Worm (Caenorhabditis elegans): Measurements from ENCODE around the gene gly-1.
"Not testable (repeated sequence)": the region's sequence is repeated elsewhere in the genome, so short reads cannot be mapped to it uniquely, and the experiment has no call there.

The gly-1 gene

DNA sequence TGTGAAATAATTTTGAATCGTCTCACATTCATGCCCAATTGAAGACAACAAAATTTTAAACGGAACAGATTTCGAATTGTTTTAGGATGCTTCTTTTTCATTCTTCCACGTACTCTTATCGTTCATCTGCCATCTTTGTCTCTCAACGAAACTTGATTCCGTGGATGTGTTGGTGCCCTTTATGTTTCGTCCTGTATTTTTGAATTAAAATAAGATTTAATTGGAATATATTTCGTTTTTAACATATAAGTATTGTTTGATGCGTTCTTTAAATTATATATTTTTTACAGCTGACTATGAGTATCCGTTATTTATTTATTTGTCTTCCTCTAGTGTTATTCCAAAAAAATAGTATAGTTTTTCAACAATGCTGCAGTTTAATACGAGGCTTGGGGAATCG lies at the start of gene gly-1:
Gene gly-1, minus strand, starts transcription at position 101 of the 400 bp plus-strand sequence.
- no peak for TF ChIP-seq cog-1 (tag; optimal IDR thresholded peaks at IDR 0.05)
- no peak for TF ChIP-seq ref-1 (GFP tag; conservative IDR thresholded peaks at IDR 0.05)
- TF ChIP-seq tab-1 (GFP tag; IDR thresholded peaks at IDR 0.05), result no peak

DNA sequence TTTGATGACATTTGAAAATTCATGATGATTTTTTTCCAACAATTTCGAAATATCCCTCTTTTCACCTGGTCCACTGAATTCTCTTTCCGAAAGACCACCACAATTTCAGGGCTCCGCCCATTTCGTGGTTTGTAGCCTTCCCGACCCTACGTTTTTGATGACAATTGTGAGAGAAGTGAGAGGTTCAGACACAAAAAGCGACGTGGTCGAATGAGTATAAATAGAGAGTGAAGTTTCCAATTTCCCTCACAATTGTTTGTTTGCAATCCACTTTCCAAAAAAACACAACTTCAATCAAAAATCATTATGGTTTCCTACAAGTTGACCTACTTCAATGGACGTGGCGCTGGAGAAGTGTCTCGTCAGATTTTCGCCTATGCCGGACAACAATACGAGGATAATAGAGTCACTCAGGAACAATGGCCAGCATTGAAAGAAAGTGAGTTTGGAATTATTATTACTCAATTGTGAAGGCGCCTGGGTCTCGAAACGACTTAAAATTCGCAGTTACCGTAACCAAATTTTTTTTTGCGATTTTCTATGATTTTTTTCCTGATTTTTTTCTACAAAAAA lies 48.2 kb upstream of the gly-1 start, which contains the start of gene gst-5:
Gene gst-5, plus strand, starts transcription at position 246 of the 573 bp plus-strand sequence.
- no peak for TF ChIP-seq ztf-29 (GFP tag; IDR thresholded peaks at IDR 0.05)

DNA sequence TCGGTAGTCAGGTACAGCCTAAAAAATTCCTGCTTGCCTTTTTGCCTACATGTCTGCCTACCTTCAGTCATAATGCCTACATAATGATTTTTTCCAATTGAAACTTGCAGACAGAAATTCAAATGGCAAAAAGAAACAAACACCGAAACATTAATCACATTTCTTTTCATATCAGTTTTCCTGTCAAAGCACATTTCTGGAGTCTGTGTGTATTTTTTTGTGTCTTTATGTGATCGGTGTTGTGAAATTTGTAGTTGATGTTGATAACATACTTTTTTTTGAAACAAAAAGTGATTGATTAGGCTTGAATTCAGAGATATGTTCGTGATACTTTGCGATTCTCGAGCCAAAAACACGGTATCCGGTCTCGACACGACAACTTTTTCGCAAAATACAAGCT lies 47.4 kb upstream of the gly-1 start:
- no peak for TF ChIP-seq flt-1 (GFP tag; IDR thresholded peaks at IDR 0.05)
- no peak for TF ChIP-seq ztf-29 (GFP tag; IDR thresholded peaks at IDR 0.05)
- TF ChIP-seq ref-1 (GFP tag; conservative IDR thresholded peaks at IDR 0.05), result no peak
- no peak for TF ChIP-seq klf-2 (GFP tag; conservative IDR thresholded peaks at IDR 0.05)
- TF ChIP-seq tab-1 (GFP tag; IDR thresholded peaks at IDR 0.05), result no peak
- no peak for TF ChIP-seq cog-1 (tag; optimal IDR thresholded peaks at IDR 0.05)
- no peak for TF ChIP-seq med-1 (GFP tag; optimal IDR thresholded peaks at IDR 0.05; ENCODE audit: insufficient read depth)
- TF ChIP-seq T22C8.4 (GFP tag; IDR thresholded peaks at IDR 0.05), result no peak
- no peak for TF ChIP-seq ztf-23 (GFP tag; IDR thresholded peaks at IDR 0.05)

DNA sequence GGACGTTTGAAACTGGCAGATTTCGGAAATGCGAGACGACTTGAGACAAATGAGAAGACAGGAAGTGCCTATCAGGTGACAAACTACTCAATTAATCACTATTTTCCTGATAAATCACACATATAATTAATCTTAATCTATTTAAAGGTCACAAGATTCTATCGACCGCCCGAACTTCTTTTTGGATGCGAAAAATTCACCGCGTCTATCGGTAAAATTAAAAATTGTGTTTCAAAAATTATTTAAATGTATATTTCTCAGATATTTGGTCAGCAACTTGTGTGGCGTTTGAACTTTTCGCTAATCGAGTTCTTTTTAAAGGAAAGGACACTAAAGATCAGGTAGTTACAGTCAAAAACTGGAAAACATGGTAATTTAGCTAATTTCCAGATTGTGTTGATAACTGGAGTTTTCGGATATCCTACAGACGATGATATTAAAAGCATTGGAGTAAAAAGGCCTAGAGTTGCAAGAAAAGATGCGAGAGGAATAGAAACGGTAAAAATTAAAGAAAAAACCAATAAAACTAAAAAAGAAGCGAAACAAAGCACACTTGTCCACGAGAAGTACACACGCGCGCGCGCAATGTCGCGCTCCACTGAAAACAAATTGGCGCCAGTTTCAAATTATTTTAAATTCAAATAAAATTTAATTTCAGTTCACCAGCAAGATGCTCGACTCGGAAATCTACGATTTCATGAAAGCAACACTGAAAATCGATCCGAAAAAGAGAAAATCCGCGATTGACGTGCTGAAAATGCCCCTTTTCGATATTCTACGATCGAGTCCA lies 46.4 kb upstream of the gly-1 start:
- no peak for TF ChIP-seq T22C8.4 (GFP tag; IDR thresholded peaks at IDR 0.05)
- no peak for TF ChIP-seq ref-1 (GFP tag; conservative IDR thresholded peaks at IDR 0.05)
- TF ChIP-seq ztf-23 (GFP tag; IDR thresholded peaks at IDR 0.05), result no peak
- no peak for TF ChIP-seq ztf-29 (GFP tag; IDR thresholded peaks at IDR 0.05)
- no peak for TF ChIP-seq klf-2 (GFP tag; conservative IDR thresholded peaks at IDR 0.05)
- no peak for TF ChIP-seq med-1 (GFP tag; optimal IDR thresholded peaks at IDR 0.05; ENCODE audit: insufficient read depth)
- no peak for TF ChIP-seq flt-1 (GFP tag; IDR thresholded peaks at IDR 0.05)
- TF ChIP-seq cog-1 (tag; optimal IDR thresholded peaks at IDR 0.05), result no peak
- no peak for TF ChIP-seq tab-1 (GFP tag; IDR thresholded peaks at IDR 0.05)

DNA sequence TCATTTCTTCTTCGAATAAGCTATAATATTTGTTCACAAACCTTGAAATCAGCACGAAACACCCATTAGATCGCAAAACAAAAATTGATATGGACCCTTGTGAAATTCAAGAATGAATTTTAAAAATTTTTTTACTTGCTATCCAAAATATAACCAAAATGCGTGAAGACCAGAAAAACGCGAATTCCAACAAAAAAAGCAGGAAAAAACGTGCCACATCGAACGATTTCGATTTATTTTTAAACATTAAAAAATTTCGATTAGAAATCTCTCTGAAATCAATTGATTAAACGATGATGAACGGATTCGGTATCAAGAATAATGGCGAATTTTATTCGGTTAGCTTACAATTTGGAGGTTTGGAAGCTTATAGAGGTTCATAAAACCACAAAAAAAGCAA lies 45.3 kb upstream of the gly-1 start, which contains the start of the genes tceb-3 and gskl-1:
Gene tceb-3, minus strand, starts transcription at position 101 of the 400 bp plus-strand sequence.
Gene gskl-1, plus strand, starts transcription at position 243 of the 400 bp plus-strand sequence.
- TF ChIP-seq klf-2 (GFP tag; conservative IDR thresholded peaks at IDR 0.05), result no peak
- TF ChIP-seq tab-1 (GFP tag; IDR thresholded peaks at IDR 0.05), result no peak
- TF ChIP-seq T22C8.4 (GFP tag; IDR thresholded peaks at IDR 0.05), result no peak
- no peak for TF ChIP-seq med-1 (GFP tag; optimal IDR thresholded peaks at IDR 0.05; ENCODE audit: insufficient read depth)

DNA sequence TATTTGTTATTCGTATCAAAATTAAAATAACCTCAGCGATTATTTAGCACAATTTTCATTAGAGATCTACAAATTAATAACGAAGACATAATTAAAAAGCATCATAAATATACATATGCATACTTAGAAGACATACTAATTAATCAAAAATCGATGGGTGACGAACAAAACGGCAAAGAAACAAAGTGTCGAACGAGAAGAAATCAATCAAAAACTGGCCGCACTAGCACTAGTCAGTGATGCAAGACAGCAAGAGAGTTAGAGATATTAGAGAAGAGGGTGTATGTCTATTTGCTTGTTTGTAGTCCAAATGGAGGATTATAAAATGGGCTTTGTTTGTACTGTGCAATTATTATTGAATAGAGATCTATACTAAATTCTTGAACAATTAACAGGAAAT lies 44.8 kb upstream of the gly-1 start:
- TF ChIP-seq ref-1 (GFP tag; conservative IDR thresholded peaks at IDR 0.05) (no peak), T22C8.4 (GFP tag; IDR thresholded peaks at IDR 0.05) (no peak), tab-1 (GFP tag; IDR thresholded peaks at IDR 0.05) (no peak), cog-1 (tag; optimal IDR thresholded peaks at IDR 0.05) (no peak)

DNA sequence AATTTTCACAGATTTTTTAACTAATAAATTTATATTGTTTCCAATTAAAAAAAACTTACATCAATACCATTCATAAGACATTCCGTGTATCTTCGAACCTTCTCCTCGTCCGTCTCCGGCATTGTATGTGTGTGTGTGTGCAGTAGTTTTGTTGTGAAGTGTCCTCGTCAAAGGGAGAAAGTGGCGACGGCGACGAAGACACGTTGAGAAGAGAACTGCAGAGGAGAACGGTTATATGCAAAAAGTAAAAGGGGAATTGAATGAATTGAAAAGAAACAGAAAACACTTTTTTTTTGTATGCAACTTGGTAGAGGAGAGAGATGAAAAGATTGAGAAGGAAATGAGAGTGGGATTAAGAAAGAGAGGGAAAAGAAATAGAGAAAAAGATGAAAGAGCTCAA lies 43.4 kb upstream of the gly-1 start:
- TF ChIP-seq cog-1 (tag; optimal IDR thresholded peaks at IDR 0.05), result no peak
- TF ChIP-seq T22C8.4 (GFP tag; IDR thresholded peaks at IDR 0.05), result no peak
- TF ChIP-seq ztf-29 (GFP tag; IDR thresholded peaks at IDR 0.05), result no peak
- TF ChIP-seq ztf-23 (GFP tag; IDR thresholded peaks at IDR 0.05), result no peak
- no peak for TF ChIP-seq klf-2 (GFP tag; conservative IDR thresholded peaks at IDR 0.05)
- no peak for TF ChIP-seq flt-1 (GFP tag; IDR thresholded peaks at IDR 0.05)
- no peak for TF ChIP-seq tab-1 (GFP tag; IDR thresholded peaks at IDR 0.05)
- no peak for TF ChIP-seq med-1 (GFP tag; optimal IDR thresholded peaks at IDR 0.05; ENCODE audit: insufficient read depth)
- TF ChIP-seq ref-1 (GFP tag; conservative IDR thresholded peaks at IDR 0.05), result no peak

DNA sequence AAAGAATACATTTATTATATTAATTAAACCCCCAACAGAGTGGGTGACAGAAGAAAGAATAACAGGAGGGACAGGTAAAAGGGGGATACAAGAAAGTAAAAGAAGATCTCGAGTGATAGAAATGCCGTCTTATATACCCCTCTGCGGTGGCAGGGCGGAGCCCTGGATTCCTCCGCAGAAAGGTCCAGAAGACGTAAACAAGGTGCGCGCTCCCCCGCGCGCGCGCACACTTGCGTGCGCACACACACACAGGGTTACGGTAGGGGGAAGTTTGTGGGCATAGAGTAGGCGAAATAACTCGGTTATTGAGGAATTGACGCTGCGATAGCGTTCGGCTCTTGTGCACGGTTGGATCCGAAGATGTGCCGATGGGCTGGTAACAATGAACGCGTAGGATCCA lies 39.9 kb upstream of the gly-1 start, which contains the start of gene R03D7.15:
Gene R03D7.15, plus strand, starts transcription at position 299 of the 400 bp plus-strand sequence.
- not testable (repeated sequence) for TF ChIP-seq flt-1, T22C8.4, tab-1 (GFP tag; IDR thresholded peaks at IDR 0.05)

DNA sequence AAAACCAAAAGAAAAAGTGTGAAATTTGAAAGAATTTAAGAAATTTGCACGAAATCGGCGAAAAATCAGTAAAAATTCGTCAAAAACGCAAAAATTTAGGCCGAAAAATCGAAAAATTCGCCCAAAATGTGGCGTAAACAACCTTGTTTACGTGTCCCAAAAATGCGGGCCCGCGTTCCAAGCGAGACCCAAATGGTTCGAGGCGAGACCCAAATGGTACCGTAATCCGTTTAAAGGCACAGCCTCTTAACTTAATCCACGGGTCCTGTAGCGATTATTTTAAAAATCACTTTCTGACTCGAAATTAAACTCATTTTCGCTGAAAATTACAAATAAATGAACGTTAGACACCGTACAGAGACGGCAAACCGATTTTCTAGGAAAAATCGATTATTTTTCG lies 33.3 kb upstream of the gly-1 start:
- TF ChIP-seq T22C8.4 (GFP tag; IDR thresholded peaks at IDR 0.05), result no peak
- TF ChIP-seq med-1 (GFP tag; optimal IDR thresholded peaks at IDR 0.05; ENCODE audit: insufficient read depth), result no peak
- no peak for TF ChIP-seq flt-1 (GFP tag; IDR thresholded peaks at IDR 0.05)
- no peak for TF ChIP-seq tab-1 (GFP tag; IDR thresholded peaks at IDR 0.05)
- no peak for TF ChIP-seq ztf-23 (GFP tag; IDR thresholded peaks at IDR 0.05)
- no peak for TF ChIP-seq ref-1 (GFP tag; conservative IDR thresholded peaks at IDR 0.05)
- TF ChIP-seq cog-1 (tag; optimal IDR thresholded peaks at IDR 0.05), result no peak
- no peak for TF ChIP-seq klf-2 (GFP tag; conservative IDR thresholded peaks at IDR 0.05)
- TF ChIP-seq ztf-29 (GFP tag; IDR thresholded peaks at IDR 0.05), result no peak

DNA sequence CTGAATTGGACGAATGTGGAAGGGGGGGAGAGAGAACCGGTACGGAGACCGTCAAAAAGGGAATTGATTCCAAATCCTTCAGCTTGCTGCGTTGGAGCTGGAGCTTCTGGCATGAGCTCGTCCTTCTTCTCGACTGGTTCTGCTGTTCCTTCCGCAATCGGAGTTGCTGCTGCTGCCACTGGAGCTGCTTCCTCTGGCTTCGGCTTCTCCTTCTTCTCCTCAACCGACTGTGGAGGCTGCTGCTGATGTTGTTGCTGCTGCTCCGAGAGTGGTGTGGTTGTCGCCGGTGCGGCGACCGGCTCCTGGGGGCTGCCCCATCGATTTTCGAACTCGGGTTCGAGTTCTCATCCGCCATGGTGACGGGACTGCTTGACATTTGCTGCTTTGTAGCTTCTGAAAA lies 32.8 kb upstream of the gly-1 start, which contains the start of gene R03D7.2:
Gene R03D7.2, minus strand, starts transcription at position 399 of the 400 bp plus-strand sequence.
- TF ChIP-seq T22C8.4 (GFP tag; IDR thresholded peaks at IDR 0.05), result no peak
- no peak for TF ChIP-seq klf-2 (GFP tag; conservative IDR thresholded peaks at IDR 0.05)
- TF ChIP-seq cog-1 (tag; optimal IDR thresholded peaks at IDR 0.05), result no peak
- no peak for TF ChIP-seq med-1 (GFP tag; optimal IDR thresholded peaks at IDR 0.05; ENCODE audit: insufficient read depth)
- no peak for TF ChIP-seq flt-1 (GFP tag; IDR thresholded peaks at IDR 0.05)
- TF ChIP-seq tab-1 (GFP tag; IDR thresholded peaks at IDR 0.05), result no peak
- no peak for TF ChIP-seq ztf-29 (GFP tag; IDR thresholded peaks at IDR 0.05)
- TF ChIP-seq ztf-23 (GFP tag; IDR thresholded peaks at IDR 0.05), result no peak

All from whole organism, midembryonic.